Fruit fly (Drosophila melanogaster): Measurements from ENCODE around the gene Es2.

The Es2 gene

dm6 chrX:8476817-8477216 lies 15.5 kb downstream of the Es2 start, which contains the start of gene Cp7Fc:
Gene Cp7Fc, plus strand, starts transcription at chrX:8477117.
- TF ChIP-seq pan (optimal IDR thresholded peaks at IDR 0.05) (no peak), sage (GFP tag; optimal IDR thresholded peaks at IDR 0.05) (no peak), Myc (optimal IDR thresholded peaks at IDR 0.05) (no peak), dmrt93B (GFP tag; optimal IDR thresholded peaks at IDR 0.05) (no peak), dl (GFP tag; optimal IDR thresholded peaks at IDR 0.05; ENCODE audit: insufficient read depth in 1 of 2, partially characterized antibody in 2 of 2) (no peak), jim (GFP tag; optimal IDR thresholded peaks at IDR 0.05) (no peak), Rel (GFP tag; optimal IDR thresholded peaks at IDR 0.05) (no peak), Rel (tag; optimal IDR thresholded peaks at IDR 0.05) (no peak), OdsH (GFP tag; optimal IDR thresholded peaks at IDR 0.05) (no peak), Dif (GFP tag; optimal IDR thresholded peaks at IDR 0.05; ENCODE audit: partially characterized antibody) (no peak), br (GFP tag; optimal IDR thresholded peaks at IDR 0.05) (no peak), rgr (GFP tag; optimal IDR thresholded peaks at IDR 0.05) (no peak), Sp1 (GFP tag; optimal IDR thresholded peaks at IDR 0.05) (no peak), Dfd (GFP tag; optimal IDR thresholded peaks at IDR 0.05) (no peak), CrebA (GFP tag; optimal IDR thresholded peaks at IDR 0.05; ENCODE audit: borderline replicate concordance) (no peak)

dm6 chrX:8479031-8479568 lies 17.8 kb downstream of the Es2 start, which contains the start of gene Cp36:
Gene Cp36, plus strand, starts transcription at chrX:8479319.
- TF ChIP-seq OdsH (GFP tag; optimal IDR thresholded peaks at IDR 0.05) (no peak), fru (GFP tag; optimal IDR thresholded peaks at IDR 0.05) (no peak), dsf (GFP tag; optimal IDR thresholded peaks at IDR 0.05; ENCODE audit: borderline replicate concordance) (no peak), foxo (GFP tag; optimal IDR thresholded peaks at IDR 0.05) (no peak), N (GFP tag; optimal IDR thresholded peaks at IDR 0.05) (no peak)

DNA sequence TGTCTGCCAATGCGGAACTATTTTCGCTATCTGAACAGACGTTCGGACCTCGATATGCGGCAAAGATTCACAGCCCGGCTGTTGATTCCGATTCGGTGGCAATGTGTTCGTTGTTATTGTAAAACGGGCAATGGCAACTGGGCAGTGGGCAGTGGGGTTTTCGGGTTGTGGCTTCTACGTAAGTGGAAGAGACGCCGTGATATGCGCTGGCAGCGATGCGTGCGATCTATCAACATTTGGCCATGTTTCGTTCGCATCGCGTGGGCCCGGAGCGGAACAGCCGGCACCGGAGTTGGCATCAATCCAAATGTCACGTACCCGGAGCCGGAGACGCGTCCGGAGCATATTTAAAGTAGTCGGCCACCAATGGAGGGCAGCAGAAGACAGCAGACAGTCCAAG lies 20.2 kb downstream of the Es2 start, which contains the start of gene Cp38:
TSS of gene Cp38 (plus strand) at position 376 of the 400 bp plus-strand sequence.
- TF ChIP-seq brk (GFP tag; optimal IDR thresholded peaks at IDR 0.05) (no peak), usp (GFP tag; optimal IDR thresholded peaks at IDR 0.05) (no peak), GATAd (GFP tag; optimal IDR thresholded peaks at IDR 0.05) (no peak), Mio (GFP tag; optimal IDR thresholded peaks at IDR 0.05) (no peak), ey (GFP tag; optimal IDR thresholded peaks at IDR 0.05) (no peak), lola (GFP tag; optimal IDR thresholded peaks at IDR 0.05) (no peak), Dif (GFP tag; optimal IDR thresholded peaks at IDR 0.05; ENCODE audit: partially characterized antibody) (no peak), Hr83 (GFP tag; optimal IDR thresholded peaks at IDR 0.05; ENCODE audit: poor library complexity, severe bottlenecking) (no peak), CrebA (GFP tag; optimal IDR thresholded peaks at IDR 0.05; ENCODE audit: borderline replicate concordance) (no peak), dmrt93B (GFP tag; optimal IDR thresholded peaks at IDR 0.05) (no peak), Hnf4 (GFP tag; optimal IDR thresholded peaks at IDR 0.05) (no peak), Jra (GFP tag; optimal IDR thresholded peaks at IDR 0.05) (no peak), foxo (GFP tag; optimal IDR thresholded peaks at IDR 0.05) (no peak), Hr78 (GFP tag; optimal IDR thresholded peaks at IDR 0.05) (no peak), h (GFP tag; optimal IDR thresholded peaks at IDR 0.05) (no peak)

DNA sequence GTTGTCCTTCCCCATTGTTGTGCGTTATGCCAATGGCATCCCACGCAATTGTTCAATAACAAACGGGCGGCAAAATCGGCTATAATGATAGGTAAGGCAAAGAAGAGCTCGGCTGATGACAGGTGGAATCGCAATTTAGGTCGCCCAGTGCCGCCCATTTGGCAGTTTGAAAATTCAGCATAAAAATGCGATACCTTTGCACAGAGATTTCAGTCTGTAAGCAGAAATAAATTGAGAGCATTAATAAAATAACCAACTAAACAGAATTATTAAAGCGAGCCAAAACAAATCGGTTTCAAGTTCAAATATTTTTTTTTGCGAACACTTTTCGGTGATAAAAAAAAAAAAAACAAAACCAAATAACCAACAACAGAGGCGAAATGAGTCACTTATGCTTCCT lies 22.4 kb downstream of the Es2 start, which contains the start of gene CG33223:
TSS of gene CG33223 (minus strand) at position 215 of the 400 bp plus-strand sequence.
- TF ChIP-seq tai (GFP tag; optimal IDR thresholded peaks at IDR 0.05) (no peak), CrebA (GFP tag; optimal IDR thresholded peaks at IDR 0.05; ENCODE audit: borderline replicate concordance) (no peak), ey (GFP tag; optimal IDR thresholded peaks at IDR 0.05) (no peak), usp (GFP tag; optimal IDR thresholded peaks at IDR 0.05) (no peak), lola (GFP tag; optimal IDR thresholded peaks at IDR 0.05) (no peak), Vsx2 (GFP tag; optimal IDR thresholded peaks at IDR 0.05; ENCODE audit: partially characterized antibody) (no peak), Mio (GFP tag; optimal IDR thresholded peaks at IDR 0.05) (no peak), Hnf4 (GFP tag; optimal IDR thresholded peaks at IDR 0.05) (no peak), jim (GFP tag; optimal IDR thresholded peaks at IDR 0.05) (no peak), CG32264 (GFP tag; optimal IDR thresholded peaks at IDR 0.05) (no peak), woc (GFP tag; optimal IDR thresholded peaks at IDR 0.05) (no peak), Dfd (GFP tag; optimal IDR thresholded peaks at IDR 0.05) (no peak), h (GFP tag; optimal IDR thresholded peaks at IDR 0.05) (no peak), OdsH (GFP tag; optimal IDR thresholded peaks at IDR 0.05) (no peak), br (GFP tag; optimal IDR thresholded peaks at IDR 0.05) (no peak), Hr78 (GFP tag; optimal IDR thresholded peaks at IDR 0.05) (no peak), N (GFP tag; optimal IDR thresholded peaks at IDR 0.05) (no peak), rgr (GFP tag; optimal IDR thresholded peaks at IDR 0.05) (no peak)
